Worm (Caenorhabditis elegans): Measurements from ENCODE around the gene C05G5.2.

- no peak for TF ChIP-seq klf-2 (GFP tag; conservative IDR thresholded peaks at IDR 0.05)
- no peak for TF ChIP-seq ref-1 (GFP tag; conservative IDR thresholded peaks at IDR 0.05)
- no peak for TF ChIP-seq flt-1 (GFP tag; IDR thresholded peaks at IDR 0.05)
- no peak for TF ChIP-seq T22C8.4 (GFP tag; IDR thresholded peaks at IDR 0.05)
Measured at ce11 chrX:14787557-14787932, 40.4 kb downstream of the C05G5.2 start.
